Worm (Caenorhabditis elegans): Measurements from ENCODE around the gene spig-5.

spig-5 gene

DNA sequence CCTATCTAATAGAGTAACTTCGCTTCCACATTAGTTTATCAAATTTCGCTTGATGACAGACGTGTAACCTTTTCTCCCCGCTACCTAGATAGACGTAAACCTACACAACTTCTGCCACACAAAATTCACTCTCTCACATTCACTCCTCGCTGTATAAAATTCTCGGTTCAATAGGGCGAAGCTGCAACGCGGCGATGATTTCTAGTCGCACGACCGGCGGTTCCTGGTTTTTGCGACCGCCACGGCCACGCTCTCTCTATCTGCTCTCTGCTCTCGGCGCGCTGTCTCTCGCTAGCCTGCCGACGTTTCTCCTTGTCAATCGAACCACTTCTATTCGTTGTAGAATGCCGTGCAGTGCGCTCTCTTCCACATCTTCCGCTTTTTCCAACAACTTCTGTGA lies 42.7 kb downstream of the spig-5 start (continued):
- TF ChIP-seq hlh-4 (tag; optimal IDR thresholded peaks at IDR 0.05) (no peak), nhr-19 (GFP tag; conservative IDR thresholded peaks at IDR 0.05) (peak; percentile 66), nhr-20 (tag; optimal IDR thresholded peaks at IDR 0.05) (peak; percentile 85), sup-37 (GFP tag; optimal IDR thresholded peaks at IDR 0.05) (no peak), jun-1 (tag; optimal IDR thresholded peaks at IDR 0.05) (peak; percentile 51), C34B4.2 (tag; optimal IDR thresholded peaks at IDR 0.05) (no peak), F16B12.6 (tag; optimal IDR thresholded peaks at IDR 0.05) (peak; percentile 20), zag-1 (tag; optimal IDR thresholded peaks at IDR 0.05) (no peak), snpc-4 (tag; optimal IDR thresholded peaks at IDR 0.05) (peak; percentile 62), alr-1 (tag; optimal IDR thresholded peaks at IDR 0.05; ENCODE audit: borderline replicate concordance) (no peak), C04F5.9 (tag; optimal IDR thresholded peaks at IDR 0.05) (no peak), ama-1 (optimal IDR thresholded peaks at IDR 0.05) (no peak), nhr-90 (tag; optimal IDR thresholded peaks at IDR 0.05; ENCODE audit: poor library complexity) (peak; percentile 45), lin-14 (GFP tag; optimal IDR thresholded peaks at IDR 0.05) (peak; percentile 96), aly-2 (tag; optimal IDR thresholded peaks at IDR 0.05) (no peak), vab-15 (tag; optimal IDR thresholded peaks at IDR 0.05) (no peak), mab-9 (GFP tag; IDR thresholded peaks at IDR 0.05) (no peak), Y116A8C.19 (tag; optimal IDR thresholded peaks at IDR 0.05; ENCODE audit: borderline replicate concordance) (no peak), hlh-17 (GFP tag; optimal IDR thresholded peaks at IDR 0.05; ENCODE audit: borderline replicate concordance) (no peak), dsc-1 (tag; optimal IDR thresholded peaks at IDR 0.05) (peak; percentile 35), fkh-8 (tag; optimal IDR thresholded peaks at IDR 0.05) (peak; percentile 89), mef-2 (tag; optimal IDR thresholded peaks at IDR 0.05) (no peak), ztf-4 (tag; optimal IDR thresholded peaks at IDR 0.05) (no peak), lin-13 (GFP tag; optimal IDR thresholded peaks at IDR 0.05) (peak; percentile 63), nhr-12 (tag; optimal IDR thresholded peaks at IDR 0.05) (no peak), efl-1 (optimal IDR thresholded peaks at IDR 0.05) (peak; percentile 82 to 87), efl-1 (GFP tag; optimal IDR thresholded peaks at IDR 0.05 in 1 of 2) (peak; percentile 77 to 97), zip-4 (GFP tag; optimal IDR thresholded peaks at IDR 0.05) (no peak), ceh-63 (GFP tag; optimal IDR thresholded peaks at IDR 0.05) (no peak), hpl-2 (GFP tag; optimal IDR thresholded peaks at IDR 0.05) (peak; percentile 38), rnt-1 (tag; optimal IDR thresholded peaks at IDR 0.05) (peak; percentile 73), sptf-1 (tag; optimal IDR thresholded peaks at IDR 0.05) (no peak), sox-4 (tag; optimal IDR thresholded peaks at IDR 0.05) (peak; percentile 8), nhr-77 (tag; optimal IDR thresholded peaks at IDR 0.05) (peak; percentile 86), ceh-90 (tag; optimal IDR thresholded peaks at IDR 0.05) (no peak), ets-5 (GFP tag; IDR thresholded peaks at IDR 0.05) (no peak), ceh-82 (tag; optimal IDR thresholded peaks at IDR 0.05) (peak; percentile 59 to 94 (median 59)), fkh-4 (tag; optimal IDR thresholded peaks at IDR 0.05; ENCODE audit: borderline replicate concordance) (no peak)

ce11 chrV:14351629-14352028 lies 43.4 kb downstream of the spig-5 start, which contains the start of gene vha-13:
Gene vha-13, plus strand, starts transcription at chrV:14351709.
- TF ChIP-seq nhr-85 (tag): peak; percentile 42
- no peak for TF ChIP-seq nhr-76 (tag; optimal IDR thresholded peaks at IDR 0.05)
- TF ChIP-seq efl-1 (optimal IDR thresholded peaks at IDR 0.05): no peak
- peak in 1 of 2 experiments; percentile 65 for TF ChIP-seq efl-1 (GFP tag; optimal IDR thresholded peaks at IDR 0.05 in 1 of 2)

ce11 chrV:14352032-14352431 lies 43.8 kb downstream of the spig-5 start:
- TF ChIP-seq lsy-2 (tag; optimal IDR thresholded peaks at IDR 0.05) (no peak), nhr-12 (tag; optimal IDR thresholded peaks at IDR 0.05) (no peak), nhr-71 (tag; optimal IDR thresholded peaks at IDR 0.05) (no peak), unc-62 (GFP tag; optimal IDR thresholded peaks at IDR 0.05) (no peak)
